Fruit fly (Drosophila melanogaster) whole organism, embryonic: Measurements from ENCODE around the gene CG43319.

Experiments
- ATbp ChIP-seq: fragments of 200-800 bp; sonication (Bioruptor generic); optimal IDR thresholded peaks from 2 replicates; lab custom pipeline; 2017; ENCODE audit warnings: missing biosample characterization, mild to moderate bottlenecking, missing genetic modification characterization, missing genetic modification reagents
- Atf6 ChIP-seq: fragments of 200-800 bp; sonication (Bioruptor generic); IDR thresholded peaks from 2 replicates; pipeline ENCODE4 v1.3.6; 2022; ENCODE audit warnings: missing biosample characterization, missing genetic modification characterization
- CG11398 ChIP-seq: fragments of 200-800 bp; sonication (Bioruptor generic); optimal IDR thresholded peaks from 2 replicates; lab custom pipeline; 2016; ENCODE audit warnings: missing biosample characterization, missing genetic modification characterization
- CG11695 ChIP-seq: fragments of 200-800 bp; sonication (Bioruptor generic); IDR thresholded peaks from 3 replicates; pipeline ENCODE4 v1.3.6; 2022; ENCODE audit warnings: missing biosample characterization, missing genetic modification characterization
- CG11696 ChIP-seq: fragments of 200-800 bp; sonication (Bioruptor generic); IDR thresholded peaks from 2 replicates; pipeline ENCODE4 v1.3.6; 2022; ENCODE audit warnings: missing biosample characterization, missing genetic modification characterization
- CG12769 ChIP-seq: fragments of 200-800 bp; sonication (Bioruptor generic); optimal IDR thresholded peaks from 2 replicates; lab custom pipeline; 2019; ENCODE audit warnings: missing biosample characterization, mild to moderate bottlenecking, missing genetic modification characterization, moderate library complexity
- CG13123 ChIP-seq: fragments of 200-800 bp; sonication (Bioruptor generic); optimal IDR thresholded peaks from 2 replicates; lab custom pipeline; 2016; ENCODE audit warnings: missing biosample characterization, missing genetic modification characterization
- CG15514 ChIP-seq: fragments of 200-800 bp; sonication (Bioruptor generic); optimal IDR thresholded peaks from 3 replicates; lab custom pipeline; 2017; ENCODE audit warnings: missing biosample characterization, missing genetic modification characterization, mild to moderate bottlenecking, moderate library complexity, missing genetic modification reagents
- CG1603 ChIP-seq: fragments of 200-800 bp; sonication (Bioruptor generic); optimal IDR thresholded peaks from 2 replicates; lab custom pipeline; 2019; ENCODE audit warnings: missing biosample characterization, mild to moderate bottlenecking, missing genetic modification characterization, moderate library complexity
- CG16815 ChIP-seq: fragments of 200-800 bp; sonication (Bioruptor generic); optimal IDR thresholded peaks from 3 replicates; lab custom pipeline; 2017; ENCODE audit warnings: missing biosample characterization, mild to moderate bottlenecking, missing genetic modification characterization
- CG17612 ChIP-seq: fragments of 200-800 bp; sonication (Bioruptor generic); IDR thresholded peaks from 2 replicates; pipeline ENCODE4 v1.3.6; 2022; ENCODE audit warnings: missing biosample characterization, missing genetic modification characterization
- CG17802 ChIP-seq: fragments of 200-800 bp; sonication (Bioruptor generic); optimal IDR thresholded peaks from 2 replicates; lab custom pipeline; 2018; ENCODE audit warnings: missing biosample characterization, mild to moderate bottlenecking, missing genetic modification characterization, moderate library complexity
- CG1792 ChIP-seq: fragments of 200-800 bp; sonication (Bioruptor generic); optimal IDR thresholded peaks from 2 replicates; lab custom pipeline; 2016; ENCODE audit warnings: missing biosample characterization, missing genetic modification characterization
- CG2116 ChIP-seq: fragments of 200-800 bp; sonication (Bioruptor generic); optimal IDR thresholded peaks from 3 replicates; lab custom pipeline; 2018; ENCODE audit warnings: missing biosample characterization, mild to moderate bottlenecking, missing genetic modification characterization
- CG3407 ChIP-seq: fragments of 200-800 bp; sonication (Bioruptor generic); optimal IDR thresholded peaks from 2 replicates; lab custom pipeline; 2018; ENCODE audit warnings: missing biosample characterization, mild to moderate bottlenecking, missing genetic modification characterization
- CG3995 ChIP-seq: fragments of 200-800 bp; sonication (Bioruptor generic); optimal IDR thresholded peaks from 3 replicates; lab custom pipeline; 2016; ENCODE audit warnings: missing biosample characterization, missing genetic modification characterization
- CG4617 ChIP-seq: fragments of 200-800 bp; sonication (Bioruptor generic); optimal IDR thresholded peaks from 3 replicates; lab custom pipeline; 2016; ENCODE audit warnings: missing biosample characterization, missing genetic modification characterization, borderline replicate concordance
- CG5180 ChIP-seq: fragments of 200-800 bp; sonication (Bioruptor generic); optimal IDR thresholded peaks from 3 replicates; lab custom pipeline; 2017; ENCODE audit warnings: missing biosample characterization, missing genetic modification characterization, mild to moderate bottlenecking, moderate library complexity, missing genetic modification reagents
- CG5953 ChIP-seq: fragments of 200-800 bp; sonication (Bioruptor generic); IDR thresholded peaks from 2 replicates; pipeline ENCODE4 v1.3.6; 2022; ENCODE audit warnings: missing biosample characterization, missing genetic modification characterization
- CG6272 ChIP-seq: fragments of 200-800 bp; sonication (Bioruptor generic); IDR thresholded peaks from 2 replicates; pipeline ENCODE4 v1.3.6; 2022; ENCODE audit warnings: missing biosample characterization, missing genetic modification characterization
- CG6683 ChIP-seq: fragments of 200-800 bp; sonication (Bioruptor generic); optimal IDR thresholded peaks from 2 replicates; lab custom pipeline; 2017; ENCODE audit warnings: missing biosample characterization, mild to moderate bottlenecking, missing genetic modification characterization, missing genetic modification reagents
- CG8290 ChIP-seq, 3 experiments: fragments of 200-800 bp; sonication (Bioruptor generic); optimal IDR thresholded peaks; 2 replicates each; lab custom pipeline; 2016 to 2019; ENCODE audit warnings: missing biosample characterization in 3 of 3, missing genetic modification characterization in 3 of 3, mild to moderate bottlenecking in 2 of 3, moderate library complexity in 1 of 3
- CG8478 ChIP-seq: fragments of >200 bp; optimal IDR thresholded peaks from 2 replicates; lab custom pipeline; 2018
- CG9797 ChIP-seq: fragments of 200-800 bp; sonication (Bioruptor generic); optimal IDR thresholded peaks from 3 replicates; lab custom pipeline; 2018; ENCODE audit warnings: missing biosample characterization, mild to moderate bottlenecking, missing genetic modification characterization
- Dfd ChIP-seq, 2 experiments: fragments of >200 bp; optimal IDR thresholded peaks; 2 replicates each; lab custom pipeline; 2017; ENCODE audit warnings: missing biosample characterization in 2 of 2, missing genetic modification characterization in 2 of 2
- Dll ChIP-seq: fragments of 200-800 bp; sonication (Bioruptor generic); IDR thresholded peaks from 4 replicates; pipeline ENCODE4 v1.3.6; 2022; ENCODE audit warnings: missing biosample characterization, missing genetic modification characterization; ENCODE audit not compliant: partially characterized antibody
- Dp ChIP-seq: fragments of 200-800 bp; sonication (Bioruptor generic); optimal IDR thresholded peaks from 2 replicates; lab custom pipeline; 2018; ENCODE audit warnings: missing biosample characterization, mild to moderate bottlenecking, missing genetic modification characterization, moderate library complexity
- E2f2 ChIP-seq: fragments of 200-800 bp; sonication (Bioruptor generic); IDR thresholded peaks from 2 replicates; pipeline ENCODE4 v1.3.6; 2022; ENCODE audit warnings: missing biosample characterization, missing genetic modification characterization
- Lim3 ChIP-seq: fragments of 200-800 bp; sonication (Bioruptor generic); IDR thresholded peaks from 2 replicates; pipeline ENCODE4 v1.3.6; 2022; ENCODE audit warnings: missing biosample characterization, missing genetic modification characterization
- Myb ChIP-seq: fragments of 200-800 bp; sonication (Bioruptor generic); optimal IDR thresholded peaks from 2 replicates; lab custom pipeline; 2016; ENCODE audit warnings: missing biosample characterization, missing genetic modification characterization
- Vsx1 ChIP-seq: fragments of 200-800 bp; sonication (Bioruptor generic); optimal IDR thresholded peaks from 2 replicates; lab custom pipeline; 2017; ENCODE audit warnings: missing biosample characterization, mild to moderate bottlenecking, missing genetic modification characterization, missing genetic modification reagents
- Xrp1 ChIP-seq: fragments of 200-800 bp; sonication (Bioruptor generic); IDR thresholded peaks from 2 replicates; pipeline ENCODE4 v1.3.6; 2022; ENCODE audit warnings: missing biosample characterization, missing genetic modification characterization
- YL-1 ChIP-seq: fragments of 200-800 bp; sonication (Bioruptor generic); optimal IDR thresholded peaks from 3 replicates; lab custom pipeline; 2017; ENCODE audit warnings: missing biosample characterization, mild to moderate bottlenecking, missing genetic modification characterization
- caup ChIP-seq: fragments of 200-800 bp; sonication (Bioruptor generic); optimal IDR thresholded peaks from 3 replicates; lab custom pipeline; 2017; ENCODE audit warnings: missing biosample characterization, mild to moderate bottlenecking, missing genetic modification characterization, moderate library complexity; ENCODE audit not compliant: severe bottlenecking
- crc ChIP-seq: fragments of 200-800 bp; sonication (Bioruptor generic); optimal IDR thresholded peaks from 2 replicates; lab custom pipeline; 2016; ENCODE audit warnings: missing biosample characterization, missing genetic modification characterization
- dan ChIP-seq: fragments of 200-800 bp; sonication (Bioruptor generic); IDR thresholded peaks from 2 replicates; pipeline ENCODE4 v1.3.6; 2022; ENCODE audit warnings: missing biosample characterization, missing genetic modification characterization
- gce ChIP-seq: fragments of 200-800 bp; sonication (Bioruptor generic); IDR thresholded peaks from 3 replicates; pipeline ENCODE4 v1.3.6; 2022; ENCODE audit warnings: missing biosample characterization, missing genetic modification characterization
- gfzf ChIP-seq: fragments of 200-800 bp; sonication (Bioruptor generic); optimal IDR thresholded peaks from 2 replicates; lab custom pipeline; 2016; ENCODE audit warnings: missing biosample characterization, mild to moderate bottlenecking, missing genetic modification characterization, moderate library complexity
- luna ChIP-seq: fragments of 200-800 bp; sonication (Bioruptor generic); optimal IDR thresholded peaks from 2 replicates; lab custom pipeline; 2016; ENCODE audit warnings: missing biosample characterization, missing genetic modification characterization
- nom ChIP-seq: fragments of 200-800 bp; sonication (Bioruptor generic); optimal IDR thresholded peaks from 2 replicates; lab custom pipeline; 2017; ENCODE audit warnings: missing biosample characterization, missing genetic modification characterization, mild to moderate bottlenecking, moderate library complexity, missing genetic modification reagents
- p53 ChIP-seq: fragments of 200-800 bp; sonication (Bioruptor generic); optimal IDR thresholded peaks from 2 replicates; lab custom pipeline; 2016; ENCODE audit warnings: missing biosample characterization, missing genetic modification characterization
- prd ChIP-seq, 3 experiments: fragments of >200 bp in 2 of 3; fragments of 200-800 bp in 1 of 3; sonication (Bioruptor generic) in 1 of 3; optimal IDR thresholded peaks in 2 of 3; IDR thresholded peaks in 1 of 3; 2 replicates in 2 of 3; 3 replicates in 1 of 3; pipeline versions ENCODE4 v1.3.6 to Lab custom; 2017 to 2022; ENCODE audit warnings: missing biosample characterization in 1 of 3, missing genetic modification characterization in 1 of 3
- sens ChIP-seq: fragments of 200-800 bp; sonication (Bioruptor generic); peaks from one replicate; lab custom pipeline; 2016; ENCODE audit warnings: missing biosample characterization, missing genetic modification characterization
- sna ChIP-seq: fragments of 200-800 bp; sonication (Bioruptor generic); IDR thresholded peaks from 2 replicates; pipeline ENCODE4 v1.3.6; 2022; ENCODE audit warnings: missing biosample characterization, missing genetic modification characterization; ENCODE audit not compliant: partially characterized antibody
- tll ChIP-seq, 2 experiments: fragments of 200-800 bp in 1 of 2; fragments of >200 bp in 1 of 2; sonication (Bioruptor generic) in 1 of 2; optimal IDR thresholded peaks; 2 replicates each; lab custom pipeline; 2017 to 2019; ENCODE audit warnings: missing biosample characterization in 2 of 2, missing genetic modification characterization in 2 of 2, mild to moderate bottlenecking in 1 of 2, moderate library complexity in 1 of 2
- trh ChIP-seq: fragments of 200-800 bp; sonication (Bioruptor generic); optimal IDR thresholded peaks from 2 replicates; lab custom pipeline; 2016; ENCODE audit warnings: missing biosample characterization, missing genetic modification characterization
- yki ChIP-seq: fragments of >200 bp; optimal IDR thresholded peaks from 3 replicates; lab custom pipeline; 2018
- zfh1 ChIP-seq: fragments of 200-800 bp; sonication (Bioruptor generic); IDR thresholded peaks from 3 replicates; pipeline ENCODE4 v1.3.6; 2022; ENCODE audit warnings: missing biosample characterization, missing genetic modification characterization

The CG43319 gene

DNA sequence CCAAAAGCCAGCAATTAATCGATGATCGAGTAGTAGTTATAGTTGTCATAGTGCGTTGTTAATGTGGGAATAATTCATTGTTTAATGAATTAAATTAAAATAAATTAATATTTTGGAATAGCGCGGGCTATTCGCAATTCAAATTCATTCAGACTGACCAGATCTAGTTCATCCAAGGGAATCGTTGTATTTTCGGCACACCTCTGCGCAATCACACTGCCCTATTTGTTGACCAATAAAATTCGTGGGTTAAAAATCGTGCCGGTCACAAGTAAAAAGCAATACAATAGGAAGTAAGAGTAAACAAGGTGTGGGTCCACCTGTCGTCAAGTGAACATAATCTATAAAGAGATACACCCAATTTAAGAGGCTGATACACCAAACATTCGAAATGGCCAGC, 15.1 kb upstream of the CG43319 start, which contains the start of gene CG12883 (continued):
- TF ChIP-seq zfh1 (GFP tag; lab: Robert Waterston, UW) (no peak), luna (no peak), CG15514 (GFP tag; lab: Kevin White, UChicago) (peak; percentile 52), CG11696 (GFP tag; lab: Robert Waterston, UW) (no peak), CG9797 (peak; percentile 61)

DNA sequence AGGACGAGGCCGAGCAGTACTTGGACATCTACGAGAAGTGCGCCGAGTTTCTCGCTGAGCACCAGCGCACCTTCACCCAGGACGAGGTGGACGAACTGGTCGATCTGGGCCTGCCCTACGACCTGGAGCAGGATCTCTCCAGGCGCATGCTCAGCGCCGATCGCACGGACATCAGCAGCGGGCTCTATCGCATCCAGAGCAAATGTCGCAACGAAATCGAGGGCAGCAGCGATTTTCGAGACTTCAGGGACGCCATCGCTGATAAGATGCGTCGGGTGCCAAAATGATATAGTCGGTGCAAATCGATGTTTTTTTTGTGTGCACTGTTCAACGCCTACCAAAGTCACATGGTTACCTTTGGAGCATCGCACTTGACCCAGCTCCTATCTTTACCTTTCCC, 14.5 kb upstream of the CG43319 start:
- TF ChIP-seq CG5953 (GFP tag; lab: Robert Waterston, UW) (0 out of 2 replicates have a peak, but pooled peaks have one; percentile 27), trh (GFP tag; lab: Kevin White, UChicago) (no peak), CG11695 (GFP tag; lab: Robert Waterston, UW) (no peak), Dfd (GFP tag; optimal IDR thresholded peaks at IDR 0.05; lab: Kevin White, UChicago) (no peak), CG8478 (peak; percentile 52)
- TF ChIP-seq, all 482 proteins: peak for 2

- TF ChIP-seq Myb (no peak), caup (GFP tag; lab: Kevin White, UChicago) (no peak), CG4617 (GFP tag; lab: Kevin White, UChicago) (peak; percentile 79), prd (optimal IDR thresholded peaks at IDR 0.05; lab: Kevin White, UChicago) (no peak), prd (GFP tag; IDR thresholded peaks at IDR 0.05; lab: Robert Waterston, UW) (no peak), yki (lab: Kevin White, UChicago) (no peak), Dll (GFP tag; lab: Robert Waterston, UW) (0 out of 4 replicates have a peak, but pooled peaks have one; percentile 13), p53 (no peak), YL-1 (peak; percentile 38), CG6272 (GFP tag; lab: Robert Waterston, UW) (no peak), CG17802 (tag; lab: Kevin White, UChicago) (no peak), Vsx1 (peak; percentile 99), sna (no peak), crc (no peak), sens (no peak), CG1603 (peak; percentile 37), Lim3 (GFP tag; lab: Robert Waterston, UW) (no peak), CG12769 (tag; lab: Kevin White, UChicago) (no peak), gce (GFP tag; lab: Robert Waterston, UW) (no peak), CG5180 (GFP tag; lab: Kevin White, UChicago) (no peak), tll (GFP tag; optimal IDR thresholded peaks at IDR 0.05; lab: Kevin White, UChicago) (no peak), CG13123 (GFP tag; lab: Kevin White, UChicago) (no peak), Xrp1 (GFP tag; lab: Robert Waterston, UW) (no peak), CG8290 (GFP tag; optimal IDR thresholded peaks at IDR 0.05; lab: Kevin White, UChicago) (no peak), CG8290 (tag; optimal IDR thresholded peaks at IDR 0.05; lab: Kevin White, UChicago) (no peak), gfzf (GFP tag; lab: Kevin White, UChicago) (peak; percentile 85), CG16815 (GFP tag; lab: Kevin White, UChicago) (no peak), CG17612 (no peak), CG3995 (GFP tag; lab: Kevin White, UChicago) (no peak), CG3407 (no peak), CG1792 (no peak), E2f2 (peak; percentile 94), CG11398 (GFP tag; lab: Kevin White, UChicago) (no peak), CG6683 (GFP tag; lab: Kevin White, UChicago) (no peak), dan (GFP tag; lab: Robert Waterston, UW) (no peak), ATbp (GFP tag; lab: Kevin White, UChicago) (no peak), nom (no peak), Atf6 (GFP tag; lab: Robert Waterston, UW) (no peak), CG2116 (no peak), Dp (peak; percentile 92)
Measured at dm6 chr3R:27681799-27682198, 12.3 kb upstream of the CG43319 start, which contains the start of gene Sce. Gene Sce (minus strand): TSS chr3R:27682029.
